Worm (Caenorhabditis elegans): ENCODE data around the gene fbxa-142.

- TF ChIP-seq F57C9.4 (tag; optimal IDR thresholded peaks at IDR 0.05) (no peak), unc-62 (GFP tag; optimal IDR thresholded peaks at IDR 0.05) (no peak), Y67H2A.10 (GFP tag; conservative IDR thresholded peaks at IDR 0.05) (no peak), atf-7 (tag; optimal IDR thresholded peaks at IDR 0.05) (no peak), lin-35 (GFP tag; optimal IDR thresholded peaks at IDR 0.05) (no peak), F39B2.1 (GFP tag; IDR thresholded peaks at IDR 0.05) (no peak)
Observed at ce11 chrV:16129116-16129515, 2.0 kb downstream of the fbxa-142 start.

Measured in whole organism, young adult.